Worm (Caenorhabditis elegans): ENCODE data around the gene F40G12.7.
"Not testable (repeated sequence)": the region's sequence is repeated elsewhere in the genome, so short reads cannot be mapped to it uniquely, and the experiment has no call there.

The F40G12.7 gene

ce11 chrV:14299569-14300064, 25.2 kb downstream of the F40G12.7 start, which contains the start of the genes spig-3 and F14D7.12:
spig-3 (minus strand) TSS chrV:14299669.
F14D7.12 (plus strand) TSS chrV:14300014.
- TF ChIP-seq nhr-237 (tag; optimal IDR thresholded peaks at IDR 0.05) = no peak
- no peak for TF ChIP-seq dmd-9 (GFP tag; IDR thresholded peaks at IDR 0.05)
- no peak for TF ChIP-seq ceh-32 (tag; optimal IDR thresholded peaks at IDR 0.05; ENCODE audit: poor library complexity)
- no peak for TF ChIP-seq F10B5.3 (tag; optimal IDR thresholded peaks at IDR 0.05)
- no peak for TF ChIP-seq lin-13 (GFP tag; optimal IDR thresholded peaks at IDR 0.05)
- TF ChIP-seq mep-1 (tag; optimal IDR thresholded peaks at IDR 0.05) = no peak
- TF ChIP-seq saeg-2 (GFP tag; IDR thresholded peaks at IDR 0.05) = no peak
- TF ChIP-seq mdl-1 (tag; optimal IDR thresholded peaks at IDR 0.05) = no peak
- TF ChIP-seq ctbp-1 (GFP tag; IDR thresholded peaks at IDR 0.05) = no peak

- TF ChIP-seq pqm-1 (tag; optimal IDR thresholded peaks at IDR 0.05) (peak; percentile 41), Y105C5A.15 (GFP tag; IDR thresholded peaks at IDR 0.05) (no peak)
Measured at ce11 chrV:14301076-14301475, 26.7 kb downstream of the F40G12.7 start, which contains the start of gene F14D7.6. F14D7.6 (plus strand) TSS chrV:14301413.

ce11 chrV:14306771-14307170, 32.4 kb downstream of the F40G12.7 start, which contains the start of gene spig-4:
spig-4 (minus strand) TSS chrV:14306871.
- TF ChIP-seq nhr-111 (GFP tag; optimal IDR thresholded peaks at IDR 0.05); lin-13 (GFP tag; optimal IDR thresholded peaks at IDR 0.05); F49E8.2 (tag; optimal IDR thresholded peaks at IDR 0.05; ENCODE audit: borderline replicate concordance): not testable (repeated sequence)

ce11 chrV:14308164-14308563, 33.8 kb downstream of the F40G12.7 start, which contains the start of gene spig-5:
spig-5 (plus strand) TSS chrV:14308464.
- not testable (repeated sequence) for TF ChIP-seq set-16 (GFP tag; IDR thresholded peaks at IDR 0.05); nhr-11 (tag; optimal IDR thresholded peaks at IDR 0.05); nhr-6 (tag; optimal IDR thresholded peaks at IDR 0.05)

ce11 chrV:14309632-14310031, 35.3 kb downstream of the F40G12.7 start, which contains the start of gene F14D7.14:
F14D7.14 (plus strand) TSS chrV:14309932.
- not testable (repeated sequence) for TF ChIP-seq F49E8.2 (tag; optimal IDR thresholded peaks at IDR 0.05; ENCODE audit: borderline replicate concordance); mdl-1 (tag; optimal IDR thresholded peaks at IDR 0.05); attf-4 (tag; optimal IDR thresholded peaks at IDR 0.05)

ce11 chrV:14311115-14311514, 36.7 kb downstream of the F40G12.7 start, which contains the start of gene ddn-3:
ddn-3 (minus strand) TSS chrV:14311215.
- no peak for TF ChIP-seq jun-1 (tag; optimal IDR thresholded peaks at IDR 0.05)
- no peak for TF ChIP-seq T26A8.4 (GFP tag; IDR thresholded peaks at IDR 0.05)
- TF ChIP-seq dve-1 (tag; optimal IDR thresholded peaks at IDR 0.05; ENCODE audit: insufficient read depth) = no peak
- no peak for TF ChIP-seq dpl-1 (GFP tag; optimal IDR thresholded peaks at IDR 0.05)
- TF ChIP-seq sdz-12 (GFP tag; optimal IDR thresholded peaks at IDR 0.05) = no peak
- no peak for TF ChIP-seq egl-27 (tag; optimal IDR thresholded peaks at IDR 0.05)
- no peak for TF ChIP-seq ctbp-1 (GFP tag; IDR thresholded peaks at IDR 0.05)
- no peak for TF ChIP-seq D1046.2 (GFP tag; IDR thresholded peaks at IDR 0.05)
- TF ChIP-seq ceh-62 (tag; optimal IDR thresholded peaks at IDR 0.05) = no peak
- no peak for TF ChIP-seq aha-1 (tag)
- no peak for TF ChIP-seq R02D3.7 (tag; optimal IDR thresholded peaks at IDR 0.05)
- no peak for TF ChIP-seq lin-29 (GFP tag; IDR thresholded peaks at IDR 0.05)
- TF ChIP-seq nhr-6 (tag; optimal IDR thresholded peaks at IDR 0.05) = no peak
- no peak for TF ChIP-seq ceh-20 (GFP tag; IDR thresholded peaks at IDR 0.05)
- no peak for TF ChIP-seq lin-15B (tag; optimal IDR thresholded peaks at IDR 0.05)
- TF ChIP-seq spr-3 (GFP tag; optimal IDR thresholded peaks at IDR 0.05) = no peak
